Fruit fly (Drosophila melanogaster) Kc167 (cell line): ENCODE measurements around the gene Abp1.

Experiments used
- Myc ChIP-seq: fragments of >200 bp; optimal IDR thresholded peaks from 2 replicates; lab custom pipeline; 2017; ENCODE audit warnings: missing external identifiers
- Sin3A ChIP-seq: fragments of >200 bp; optimal IDR thresholded peaks from 2 replicates; lab custom pipeline; 2018; ENCODE audit warnings: missing external identifiers
- insv ChIP-seq: fragments of >200 bp; optimal IDR thresholded peaks from 3 replicates; lab custom pipeline; 2018; ENCODE audit warnings: missing external identifiers
- psq ChIP-seq: fragments of >200 bp; optimal IDR thresholded peaks from 2 replicates; lab custom pipeline; 2017; ENCODE audit warnings: missing external identifiers
- ttk ChIP-seq: sonication (Bioruptor generic); optimal IDR thresholded peaks from 2 replicates; lab custom pipeline; 2017; ENCODE audit warnings: missing external identifiers

DNA sequence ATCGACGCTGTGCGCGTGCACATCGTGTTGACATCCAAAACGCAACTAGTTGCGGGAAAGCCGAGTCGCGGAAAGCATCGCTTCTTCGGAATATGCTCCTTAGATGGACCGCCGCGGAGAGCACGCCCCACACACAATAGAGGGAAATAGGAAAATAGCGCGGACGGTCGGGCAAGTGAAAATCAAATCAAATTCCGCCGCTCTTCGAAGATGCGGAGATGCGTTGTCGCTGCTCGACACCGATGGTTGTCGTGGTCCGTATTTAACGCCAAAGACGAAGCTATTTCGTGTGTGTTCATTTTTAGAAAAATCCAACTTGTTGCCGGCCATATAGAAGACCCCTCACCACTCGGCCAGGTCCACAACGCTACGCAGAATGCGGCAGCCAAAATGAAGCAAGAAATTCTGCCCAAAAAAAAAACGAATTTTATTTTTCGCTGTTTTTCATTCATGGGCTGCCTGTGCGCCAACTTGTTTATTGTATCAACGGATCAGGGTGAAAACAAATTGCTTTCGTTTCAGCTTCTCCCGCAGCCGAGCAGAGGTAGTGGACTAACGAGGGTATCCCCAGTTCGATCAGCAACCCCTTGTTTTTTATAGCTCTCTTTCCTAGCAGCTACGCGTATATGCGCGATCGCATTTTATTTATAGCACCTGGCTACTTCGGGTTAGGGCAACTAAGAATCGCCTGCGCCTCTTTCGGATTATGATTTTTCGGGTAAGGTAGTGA, 33.6 kb upstream of the Abp1 start, which contains the start of gene CG10710:
- no peak for TF ChIP-seq insv (lab: Kevin White, UChicago)
- TF ChIP-seq psq = no peak
- no peak for TF ChIP-seq ttk (lab: Kevin White, UChicago)
- no peak for TF ChIP-seq Sin3A
- TF ChIP-seq Myc (lab: Kevin White, UChicago) = no peak
